Fruit fly (Drosophila melanogaster) whole organism, embryonic: ENCODE data around the gene CG12522.

Experiments used
- Awh ChIP-seq: fragments of 200-800 bp; sonication (Bioruptor generic); IDR thresholded peaks from 2 replicates; pipeline ENCODE4, ENCODE4 v1.3.6; 2022; ENCODE audit warnings: missing biosample characterization, missing genetic modification characterization
- CG10267 ChIP-seq: fragments of 200-800 bp; sonication (Bioruptor generic); optimal IDR thresholded peaks from 2 replicates; lab custom pipeline; 2018; ENCODE audit warnings: missing biosample characterization, mild to moderate bottlenecking, missing genetic modification characterization, moderate library complexity
- CG10979 ChIP-seq: fragments of 200-800 bp; sonication (Bioruptor generic); optimal IDR thresholded peaks from 2 replicates; lab custom pipeline; 2018; ENCODE audit warnings: missing biosample characterization, mild to moderate bottlenecking, missing genetic modification characterization, moderate library complexity
- CG13424 ChIP-seq: fragments of 200-800 bp; sonication (Bioruptor generic); optimal IDR thresholded peaks from 2 replicates; lab custom pipeline; 2019; ENCODE audit warnings: missing biosample characterization, mild to moderate bottlenecking, missing genetic modification characterization, moderate library complexity
- CG15269 ChIP-seq: fragments of 200-800 bp; sonication (Bioruptor generic); optimal IDR thresholded peaks from 2 replicates; lab custom pipeline; 2018; ENCODE audit warnings: missing biosample characterization, mild to moderate bottlenecking, missing genetic modification characterization, moderate library complexity
- CG16815 ChIP-seq: fragments of 200-800 bp; sonication (Bioruptor generic); optimal IDR thresholded peaks from 3 replicates; lab custom pipeline; 2017; ENCODE audit warnings: missing biosample characterization, mild to moderate bottlenecking, missing genetic modification characterization
- CG17328 ChIP-seq: fragments of 200-800 bp; sonication (Bioruptor generic); IDR thresholded peaks from 2 replicates; pipeline ENCODE4 v1.3.6; 2022; ENCODE audit warnings: missing biosample characterization, missing genetic modification characterization
- CG17802 ChIP-seq: fragments of 200-800 bp; sonication (Bioruptor generic); optimal IDR thresholded peaks from 2 replicates; lab custom pipeline; 2018; ENCODE audit warnings: missing biosample characterization, mild to moderate bottlenecking, missing genetic modification characterization, moderate library complexity
- CG6813 ChIP-seq: fragments of 200-800 bp; sonication (Bioruptor generic); optimal IDR thresholded peaks from 2 replicates; lab custom pipeline; 2017; ENCODE audit warnings: missing biosample characterization, missing genetic modification characterization, mild to moderate bottlenecking, moderate library complexity, missing genetic modification reagents
- CG7357 ChIP-seq: fragments of 200-800 bp; sonication (Bioruptor generic); IDR thresholded peaks from 3 replicates; pipeline ENCODE4 v1.3.6; 2022; ENCODE audit warnings: missing biosample characterization, missing genetic modification characterization
- CG9437 ChIP-seq: fragments of 200-800 bp; sonication (Bioruptor generic); optimal IDR thresholded peaks from 2 replicates; lab custom pipeline; 2018; ENCODE audit warnings: missing biosample characterization, mild to moderate bottlenecking, missing genetic modification characterization
- Chrac-16 ChIP-seq: fragments of 200-800 bp; sonication (Bioruptor generic); optimal IDR thresholded peaks from 3 replicates; lab custom pipeline; 2016; ENCODE audit warnings: missing biosample characterization, missing genetic modification characterization
- CoRest ChIP-seq: fragments of 200-800 bp; sonication (Bioruptor generic); optimal IDR thresholded peaks from 3 replicates; lab custom pipeline; 2018; ENCODE audit warnings: missing biosample characterization, mild to moderate bottlenecking, missing genetic modification characterization, moderate library complexity
- D ChIP-seq, 2 experiments: fragments of 200-800 bp in 1 of 2; fragments of >200 bp in 1 of 2; sonication (Bioruptor generic) in 1 of 2; optimal IDR thresholded peaks; 2 replicates in 1 of 2; 3 replicates in 1 of 2; lab custom pipeline; 2017; ENCODE audit warnings: mild to moderate bottlenecking in 1 of 2, missing biosample characterization in 1 of 2, missing genetic modification characterization in 1 of 2, missing genetic modification reagents in 1 of 2
- Fer2 ChIP-seq: fragments of 200-800 bp; sonication (Bioruptor generic); optimal IDR thresholded peaks from 2 replicates; lab custom pipeline; 2018; ENCODE audit warnings: missing biosample characterization, mild to moderate bottlenecking, missing genetic modification characterization, moderate library complexity
- Fer3 ChIP-seq: fragments of 200-800 bp; sonication (Bioruptor generic); optimal IDR thresholded peaks from 2 replicates; lab custom pipeline; 2018; ENCODE audit warnings: missing biosample characterization, mild to moderate bottlenecking, missing genetic modification characterization, moderate library complexity
- HHEX ChIP-seq: fragments of 200-800 bp; sonication (Bioruptor generic); optimal IDR thresholded peaks from 3 replicates; lab custom pipeline; 2017; ENCODE audit warnings: missing biosample characterization, mild to moderate bottlenecking, missing genetic modification characterization, missing genetic modification reagents
- MTF-1 ChIP-seq: fragments of 200-800 bp; sonication (Bioruptor generic); optimal IDR thresholded peaks from 2 replicates; lab custom pipeline; 2018; ENCODE audit warnings: missing biosample characterization, mild to moderate bottlenecking, missing genetic modification characterization, borderline replicate concordance
- Mes4 ChIP-seq: fragments of 200-800 bp; sonication (Bioruptor generic); optimal IDR thresholded peaks from 2 replicates; lab custom pipeline; 2016; ENCODE audit warnings: missing biosample characterization, missing genetic modification characterization
- Ssrp ChIP-seq: fragments of 200-800 bp; sonication (Bioruptor generic); optimal IDR thresholded peaks from 2 replicates; lab custom pipeline; 2018; ENCODE audit warnings: missing biosample characterization, mild to moderate bottlenecking, missing genetic modification characterization, moderate library complexity
- Xbp1 ChIP-seq: fragments of 200-800 bp; sonication (Bioruptor generic); optimal IDR thresholded peaks from 3 replicates; lab custom pipeline; 2016; ENCODE audit warnings: missing biosample characterization, mild to moderate bottlenecking, missing genetic modification characterization
- ara ChIP-seq: fragments of 200-800 bp; sonication (Bioruptor generic); IDR thresholded peaks from 2 replicates; pipeline ENCODE4 v1.3.6; 2022; ENCODE audit warnings: missing biosample characterization, missing genetic modification characterization
- az2 ChIP-seq: fragments of 200-800 bp; sonication (Bioruptor generic); optimal IDR thresholded peaks from 3 replicates; lab custom pipeline; 2016; ENCODE audit warnings: missing biosample characterization, missing genetic modification characterization
- chinmo ChIP-seq: fragments of 200-800 bp; sonication (Bioruptor generic); IDR thresholded peaks from 4 replicates; pipeline ENCODE4 v1.3.6; 2022; ENCODE audit warnings: missing biosample characterization, missing genetic modification characterization; ENCODE audit not compliant: partially characterized antibody
- crc ChIP-seq: fragments of 200-800 bp; sonication (Bioruptor generic); optimal IDR thresholded peaks from 2 replicates; lab custom pipeline; 2016; ENCODE audit warnings: missing biosample characterization, missing genetic modification characterization
- croc ChIP-seq: fragments of 200-800 bp; sonication (Bioruptor generic); conservative IDR thresholded peaks from 3 replicates; pipeline ENCODE4 v1.3.6; 2022; ENCODE audit warnings: missing biosample characterization, missing genetic modification characterization
- cwo ChIP-seq: fragments of 200-800 bp; sonication (Bioruptor generic); optimal IDR thresholded peaks from 3 replicates; lab custom pipeline; 2017; ENCODE audit warnings: missing biosample characterization, missing genetic modification characterization, mild to moderate bottlenecking, moderate library complexity, missing genetic modification reagents
- dmrt99B ChIP-seq: fragments of 200-800 bp; sonication (Bioruptor generic); optimal IDR thresholded peaks from 2 replicates; lab custom pipeline; 2018; ENCODE audit warnings: missing biosample characterization, mild to moderate bottlenecking, missing genetic modification characterization, moderate library complexity
- dysf ChIP-seq: fragments of 200-800 bp; sonication (Bioruptor generic); IDR thresholded peaks from 3 replicates; pipeline ENCODE4 v1.3.6; 2022; ENCODE audit warnings: missing biosample characterization, missing genetic modification characterization
- ems ChIP-seq: fragments of 200-800 bp; sonication (Bioruptor generic); optimal IDR thresholded peaks from 3 replicates; lab custom pipeline; 2016; ENCODE audit warnings: missing biosample characterization, missing genetic modification characterization
- gsb ChIP-seq: fragments of 200-800 bp; sonication (Bioruptor generic); IDR thresholded peaks from 2 replicates; pipeline ENCODE4 v1.3.6; 2022; ENCODE audit warnings: missing biosample characterization, missing genetic modification characterization
- gsb-n ChIP-seq: fragments of 200-800 bp; sonication (Bioruptor generic); optimal IDR thresholded peaks from 3 replicates; lab custom pipeline; 2018; ENCODE audit warnings: missing biosample characterization, mild to moderate bottlenecking, missing genetic modification characterization
- hkb ChIP-seq, 2 experiments: fragments of 200-800 bp in 1 of 2; fragments of >200 bp in 1 of 2; sonication (Bioruptor generic) in 1 of 2; IDR thresholded peaks in 1 of 2; optimal IDR thresholded peaks in 1 of 2; 2 replicates each; pipeline versions ENCODE4 v1.3.6 to Lab custom; 2017 to 2022; ENCODE audit warnings: missing biosample characterization in 1 of 2, missing genetic modification characterization in 1 of 2
- kah ChIP-seq: fragments of 200-800 bp; sonication (Bioruptor generic); optimal IDR thresholded peaks from 2 replicates; lab custom pipeline; 2018; ENCODE audit warnings: missing biosample characterization, mild to moderate bottlenecking, missing genetic modification characterization
- lola ChIP-seq, 3 experiments: fragments of >200 bp in 2 of 3; fragments of 200-800 bp in 1 of 3; sonication (Bioruptor generic) in 1 of 3; optimal IDR thresholded peaks; 2 replicates each; lab custom pipeline; 2017 to 2019; ENCODE audit warnings: missing biosample characterization in 3 of 3, missing genetic modification characterization in 3 of 3, mild to moderate bottlenecking in 1 of 3, moderate library complexity in 1 of 3
- mld ChIP-seq: fragments of 200-800 bp; sonication (Bioruptor generic); IDR thresholded peaks from 3 replicates; pipeline ENCODE4 v1.3.6; 2022; ENCODE audit warnings: missing biosample characterization, missing genetic modification characterization; ENCODE audit not compliant: partially characterized antibody
- oc ChIP-seq: fragments of 200-800 bp; sonication (Bioruptor generic); optimal IDR thresholded peaks from 2 replicates; lab custom pipeline; 2018; ENCODE audit warnings: missing biosample characterization, mild to moderate bottlenecking, missing genetic modification characterization, moderate library complexity
- pum ChIP-seq: fragments of 200-800 bp; sonication (Bioruptor generic); optimal IDR thresholded peaks from 2 replicates; lab custom pipeline; 2016; ENCODE audit warnings: missing biosample characterization, missing genetic modification characterization
- ranshi ChIP-seq: fragments of 200-800 bp; sonication (Bioruptor generic); IDR thresholded peaks from 2 replicates; pipeline ENCODE4 v1.3.6; 2022; ENCODE audit warnings: missing biosample characterization, missing genetic modification characterization
- repo ChIP-seq: fragments of 200-800 bp; sonication (Bioruptor generic); optimal IDR thresholded peaks from 2 replicates; lab custom pipeline; 2016; ENCODE audit warnings: missing biosample characterization, missing genetic modification characterization
- sc ChIP-seq, 3 experiments: fragments of >200 bp in 2 of 3; fragments of 200-800 bp in 1 of 3; sonication (Bioruptor generic) in 1 of 3; optimal IDR thresholded peaks; 2 replicates in 2 of 3; 3 replicates in 1 of 3; lab custom pipeline; 2017; ENCODE audit warnings: mild to moderate bottlenecking in 1 of 3, missing biosample characterization in 1 of 3, missing genetic modification characterization in 1 of 3, missing genetic modification reagents in 1 of 3
- tgo ChIP-seq: fragments of 200-800 bp; sonication (Bioruptor generic); IDR thresholded peaks from 3 replicates; pipeline ENCODE4 v1.3.6; 2022; ENCODE audit warnings: missing biosample characterization, missing genetic modification characterization
- trem ChIP-seq: fragments of 200-800 bp; optimal IDR thresholded peaks from 3 replicates; lab custom pipeline; 2019; ENCODE audit warnings: missing biosample characterization, mild to moderate bottlenecking, missing genetic modification characterization, moderate library complexity
- twi ChIP-seq: fragments of 200-800 bp; optimal IDR thresholded peaks from 2 replicates; lab custom pipeline; 2019; ENCODE audit warnings: missing biosample characterization, mild to moderate bottlenecking, missing genetic modification characterization, moderate library complexity
- unpg ChIP-seq: fragments of 200-800 bp; sonication (Bioruptor generic); optimal IDR thresholded peaks from 3 replicates; lab custom pipeline; 2018; ENCODE audit warnings: missing biosample characterization, mild to moderate bottlenecking, missing genetic modification characterization, moderate library complexity

The CG12522 gene

dm6 chr3L:11148478-11149251 is 40.6 kb downstream of the CG12522 start (continued):
- TF ChIP-seq cwo (GFP tag; lab: Kevin White, UChicago) (peak; percentile 24), gsb-n (tag; lab: Kevin White, UChicago) (peak; percentile 53), Ssrp (tag; lab: Kevin White, UChicago) (peak; percentile 58), gsb (no peak), CG10979 (tag; lab: Kevin White, UChicago) (peak; percentile 81), kah (GFP tag; lab: Kevin White, UChicago) (no peak), CG10267 (tag; lab: Kevin White, UChicago) (peak; percentile 52), CoRest (peak; percentile 48), Chrac-16 (GFP tag; lab: Kevin White, UChicago) (peak; percentile 14), mld (GFP tag; lab: Robert Waterston, UW) (no peak), Fer2 (tag; lab: Kevin White, UChicago) (no peak), ems (GFP tag; lab: Kevin White, UChicago) (peak; percentile 3), CG6813 (GFP tag; lab: Kevin White, UChicago) (peak; percentile 29), Mes4 (no peak), Fer3 (tag; lab: Kevin White, UChicago) (peak; percentile 6), repo (GFP tag; lab: Kevin White, UChicago) (no peak), dmrt99B (tag; lab: Kevin White, UChicago) (peak; percentile 59), HHEX (GFP tag; lab: Kevin White, UChicago) (peak; percentile 35), croc (0 out of 3 replicates have a peak, but pooled peaks have one; percentile 13), ara (GFP tag; lab: Robert Waterston, UW) (peak; percentile 56; the same call in 1 of the 2 replicates), CG17802 (tag; lab: Kevin White, UChicago) (peak; percentile 17), lola (GFP tag; optimal IDR thresholded peaks at IDR 0.05; lab: Kevin White, UChicago) (peak in 1 of 3 experiments; percentile 48), CG16815 (peak; percentile 8), CG13424 (tag; lab: Kevin White, UChicago) (peak; percentile 46), unpg (peak; percentile 54), oc (tag; lab: Kevin White, UChicago) (peak; percentile 1), CG9437 (GFP tag; lab: Kevin White, UChicago) (peak; percentile 35), twi (tag; lab: Kevin White, UChicago) (no peak), CG17328 (GFP tag; lab: Robert Waterston, UW) (peak; percentile 27; the same call in 1 of the 2 replicates), MTF-1 (peak; percentile 2), dysf (GFP tag; lab: Robert Waterston, UW) (peak; percentile 70), hkb (optimal IDR thresholded peaks at IDR 0.05; lab: Kevin White, UChicago) (no peak), hkb (GFP tag; IDR thresholded peaks at IDR 0.05; lab: Robert Waterston, UW) (peak; percentile 57), tgo (GFP tag; lab: Robert Waterston, UW) (peak; percentile 57; the same call in 2 of the 3 replicates), trem (tag; lab: Kevin White, UChicago) (peak; percentile 35), CG7357 (GFP tag; lab: Robert Waterston, UW) (peak; percentile 20; the same call in 1 of the 3 replicates), D (optimal IDR thresholded peaks at IDR 0.05; lab: Kevin White, UChicago) (no peak), D (GFP tag; optimal IDR thresholded peaks at IDR 0.05; lab: Kevin White, UChicago) (peak; percentile 48), pum (GFP tag; lab: Kevin White, UChicago) (no peak), sc (optimal IDR thresholded peaks at IDR 0.05; lab: Kevin White, UChicago) (no peak), sc (GFP tag; optimal IDR thresholded peaks at IDR 0.05; lab: Kevin White, UChicago) (peak; percentile 41), Awh (peak; percentile 60), ranshi (GFP tag; lab: Robert Waterston, UW) (0 out of 2 replicates have a peak, but pooled peaks have one; percentile 35), Xbp1 (GFP tag; lab: Kevin White, UChicago) (peak; percentile 37), chinmo (GFP tag; lab: Robert Waterston, UW) (peak; percentile 89; the same call in 2 of the 4 replicates), crc (no peak), CG15269 (tag; lab: Kevin White, UChicago) (peak; percentile 16), az2 (GFP tag; lab: Kevin White, UChicago) (peak; percentile 27)
